Fruit fly (Drosophila melanogaster): ENCODE results near the gene Dci.

Gene Dci

dm6 chr3L:810038-810644, 41.0 kb upstream of the Dci start (continued):
- TF ChIP-seq ttk (GFP tag; IDR thresholded peaks at IDR 0.05) (no peak), NK7.1 (GFP tag; optimal IDR thresholded peaks at IDR 0.05) (no peak), ac (GFP tag; optimal IDR thresholded peaks at IDR 0.05) (no peak), Fer1 (GFP tag; optimal IDR thresholded peaks at IDR 0.05) (no peak), Oaz (GFP tag; IDR thresholded peaks at IDR 0.05) (no peak), CG1647 (GFP tag; optimal IDR thresholded peaks at IDR 0.05) (no peak), Sox102F (GFP tag; optimal IDR thresholded peaks at IDR 0.05) (no peak), br (optimal IDR thresholded peaks at IDR 0.05) (no peak), Dip2 (GFP tag; IDR thresholded peaks at IDR 0.05) (no peak), ftz-f1 (GFP tag; optimal IDR thresholded peaks at IDR 0.05) (no peak), tup (GFP tag; optimal IDR thresholded peaks at IDR 0.05) (no peak), ems (GFP tag; optimal IDR thresholded peaks at IDR 0.05) (no peak), so (GFP tag; IDR thresholded peaks at IDR 0.05) (no peak), gro (GFP tag; optimal IDR thresholded peaks at IDR 0.05) (no peak), CG1603 (tag; optimal IDR thresholded peaks at IDR 0.05) (peak; percentile 22), CG34376 (GFP tag; optimal IDR thresholded peaks at IDR 0.05) (no peak), prd (optimal IDR thresholded peaks at IDR 0.05) (no peak), prd (GFP tag; IDR thresholded peaks at IDR 0.05) (peak; percentile 24; the same call in 1 of the 3 replicates), Taf1 (GFP tag; IDR thresholded peaks at IDR 0.05) (no peak), CG10209 (GFP tag; optimal IDR thresholded peaks at IDR 0.05) (no peak), CG7928 (GFP tag; optimal IDR thresholded peaks at IDR 0.05) (no peak), CG12155 (GFP tag; optimal IDR thresholded peaks at IDR 0.05) (no peak), CTCF (GFP tag; optimal IDR thresholded peaks at IDR 0.05) (no peak), CG4707 (GFP tag; optimal IDR thresholded peaks at IDR 0.05) (no peak), CrebB (tag; optimal IDR thresholded peaks at IDR 0.05) (no peak), sens-2 (GFP tag; IDR thresholded peaks at IDR 0.05) (no peak), grn (GFP tag; optimal IDR thresholded peaks at IDR 0.05) (no peak), CG17568 (GFP tag; optimal IDR thresholded peaks at IDR 0.05) (no peak), cwo (GFP tag; optimal IDR thresholded peaks at IDR 0.05) (no peak), lov (optimal IDR thresholded peaks at IDR 0.05) (no peak), lov (GFP tag; IDR thresholded peaks at IDR 0.05) (no peak), CG18262 (tag; optimal IDR thresholded peaks at IDR 0.05) (peak; percentile 37), gt (GFP tag; IDR thresholded peaks at IDR 0.05) (no peak), cato (GFP tag; optimal IDR thresholded peaks at IDR 0.05; ENCODE audit: borderline replicate concordance) (no peak), Eip74EF (GFP tag; optimal IDR thresholded peaks at IDR 0.05) (no peak), salm (tag; optimal IDR thresholded peaks at IDR 0.05) (no peak), btn (GFP tag; optimal IDR thresholded peaks at IDR 0.05) (no peak), CG33557 (GFP tag; optimal IDR thresholded peaks at IDR 0.05) (no peak), CG17385 (GFP tag; optimal IDR thresholded peaks at IDR 0.05) (no peak), CG6254 (GFP tag; optimal IDR thresholded peaks at IDR 0.05) (no peak), E2f2 (GFP tag; IDR thresholded peaks at IDR 0.05) (no peak), CG4404 (GFP tag; IDR thresholded peaks at IDR 0.05) (0 out of 2 replicates have a peak, but pooled peaks have one; percentile 9), CG9727 (GFP tag; optimal IDR thresholded peaks at IDR 0.05) (peak; percentile 18), CG3407 (GFP tag; optimal IDR thresholded peaks at IDR 0.05) (no peak), eyg (GFP tag; optimal IDR thresholded peaks at IDR 0.05) (no peak), E2f1 (GFP tag; IDR thresholded peaks at IDR 0.05) (no peak; the same call in 1 of the 2 replicates), CG3838 (GFP tag; optimal IDR thresholded peaks at IDR 0.05) (no peak), CG7839 (tag; optimal IDR thresholded peaks at IDR 0.05) (peak; percentile 32), ERR (GFP tag; optimal IDR thresholded peaks at IDR 0.05) (no peak), tna (GFP tag; IDR thresholded peaks at IDR 0.05; ENCODE audit: partially characterized antibody) (no peak), Rx (GFP tag; IDR thresholded peaks at IDR 0.05) (no peak), otp (GFP tag; IDR thresholded peaks at IDR 0.05) (no peak), Atf-2 (GFP tag; optimal IDR thresholded peaks at IDR 0.05) (no peak)

All from whole organism, embryonic.